Worm (Caenorhabditis elegans) whole organism, L4/young adult: Measurements from ENCODE around the gene clec-124.

Experiments
- W03F9.2 ChIP-seq: fragments of 150-350 bp; optimal IDR thresholded peaks from 2 replicates; lab custom pipeline; 2014; ENCODE audit warnings: missing biosample characterization, missing genetic modification characterization
- dao-5 ChIP-seq: sonication (generic microtip); optimal IDR thresholded peaks from 2 replicates; lab custom pipeline; 2016; ENCODE audit warnings: missing genotype, missing genetic modification characterization, moderate library complexity, missing compliant biosample characterization
- him-1 ChIP-seq: sonication (generic microtip); optimal IDR thresholded peaks from 2 replicates; lab custom pipeline; 2016; ENCODE audit warnings: missing genotype, missing genetic modification reagents, missing genetic modification characterization, missing compliant biosample characterization

- TF ChIP-seq W03F9.2 (tag; lab: Kevin White, UChicago) = no peak
- TF ChIP-seq him-1 = no peak
- TF ChIP-seq dao-5 (tag; lab: Kevin White, UChicago) = no peak
Measured at ce11 chrII:3274923-3275322, 25.4 kb downstream of the clec-124 start, which contains the start of gene F02E11.3.
